Fruit fly (Drosophila melanogaster) whole organism, wandering third instar larva: ENCODE measurements around the gene CG12502.

Experiments used
- CG9705 ChIP-seq: fragments of 200-800 bp; sonication (Bioruptor generic); optimal IDR thresholded peaks from 2 replicates; lab custom pipeline; 2018; ENCODE audit warnings: missing biosample characterization, mild to moderate bottlenecking, missing genetic modification characterization
- GATAd ChIP-seq: sonication (Bioruptor generic); optimal IDR thresholded peaks from 2 replicates; lab custom pipeline; 2016; ENCODE audit warnings: missing biosample characterization, missing genetic modification characterization
- Hr78 ChIP-seq: fragments of >200 bp; optimal IDR thresholded peaks from 2 replicates; lab custom pipeline; 2017; ENCODE audit warnings: missing biosample characterization, missing genetic modification characterization
- Myc ChIP-seq: fragments of >200 bp; optimal IDR thresholded peaks from 2 replicates; lab custom pipeline; 2017
- br ChIP-seq: fragments of 200-800 bp; sonication (Bioruptor generic); optimal IDR thresholded peaks from 2 replicates; lab custom pipeline; 2016; ENCODE audit warnings: missing biosample characterization, missing genetic modification characterization
- foxo ChIP-seq, 2 experiments: fragments of 200-800 bp; sonication (Bioruptor generic); optimal IDR thresholded peaks; 2 replicates in 1 of 2; 3 replicates in 1 of 2; lab custom pipeline; 2016 to 2017; ENCODE audit warnings: missing biosample characterization in 2 of 2, missing genetic modification characterization in 2 of 2
- h ChIP-seq: fragments of 200-800 bp; sonication (Bioruptor generic); optimal IDR thresholded peaks from 3 replicates; lab custom pipeline; 2016; ENCODE audit warnings: missing biosample characterization, mild to moderate bottlenecking, missing genetic modification characterization
- tai ChIP-seq: sonication (Bioruptor generic); optimal IDR thresholded peaks from 2 replicates; lab custom pipeline; 2016; ENCODE audit warnings: missing biosample characterization, missing genetic modification characterization
- usp ChIP-seq: fragments of >200 bp; optimal IDR thresholded peaks from 2 replicates; lab custom pipeline; 2017; ENCODE audit warnings: missing biosample characterization, missing genetic modification characterization
- woc ChIP-seq: sonication (Bioruptor generic); optimal IDR thresholded peaks from 2 replicates; lab custom pipeline; 2016; ENCODE audit warnings: missing biosample characterization, mild to moderate bottlenecking, missing genetic modification characterization

- TF ChIP-seq CG9705 (no peak), foxo (GFP tag; optimal IDR thresholded peaks at IDR 0.05; lab: Kevin White, UChicago) (no peak), Myc (lab: Kevin White, UChicago) (no peak), GATAd (GFP tag; lab: Kevin White, UChicago) (no peak), br (no peak), tai (GFP tag; lab: Kevin White, UChicago) (no peak), usp (GFP tag; lab: Kevin White, UChicago) (no peak), woc (no peak), h (GFP tag; lab: Kevin White, UChicago) (no peak), Hr78 (GFP tag; lab: Kevin White, UChicago) (no peak)
These were observed 19.8 kb downstream of the CG12502 start for dm6 chr3L:885006-885405.
